Worm (Caenorhabditis elegans): Measurements from ENCODE around the gene F22E12.1.

ce11 chrV:10453466-10453865 lies 3.7 kb downstream of the F22E12.1 start, which contains the start of gene Y32F6A.5:
- TF ChIP-seq tbx-11 (GFP tag; IDR thresholded peaks at IDR 0.05), result no peak
- no peak for TF ChIP-seq hnd-1 (tag; optimal IDR thresholded peaks at IDR 0.05)
- TF ChIP-seq tra-4 (tag; optimal IDR thresholded peaks at IDR 0.05), result no peak
- no peak for TF ChIP-seq aly-1 (tag; optimal IDR thresholded peaks at IDR 0.05)
- no peak for TF ChIP-seq hmbx-1 (tag; optimal IDR thresholded peaks at IDR 0.05)
- no peak for TF ChIP-seq scrt-1 (GFP tag; IDR thresholded peaks at IDR 0.05)
- no peak for TF ChIP-seq ama-1 (optimal IDR thresholded peaks at IDR 0.05)
- no peak for TF ChIP-seq ets-7 (tag; optimal IDR thresholded peaks at IDR 0.05)
- TF ChIP-seq hmg-4 (GFP tag; optimal IDR thresholded peaks at IDR 0.05), result no peak

Data from whole organism, early embryonic.